Worm (Caenorhabditis elegans) whole organism, L1 larva: Measurements from ENCODE around the gene F59A6.10.

ENCODE experiments used
- ceh-63 ChIP-seq: fragments of 200-800 bp; sonication (Bioruptor generic); optimal IDR thresholded peaks from 2 replicates; lab custom pipeline; 2018; ENCODE audit warnings: mild to moderate bottlenecking, missing genetic modification characterization, missing compliant biosample characterization
- ceh-90 ChIP-seq: sonication (generic microtip); optimal IDR thresholded peaks from 2 replicates; lab custom pipeline; 2016; ENCODE audit warnings: missing genetic modification characterization, missing compliant biosample characterization
- ces-1 ChIP-seq: fragments of 150-350 bp; optimal IDR thresholded peaks from 2 replicates; lab custom pipeline; 2014; ENCODE audit warnings: missing biosample characterization, missing genetic modification reagents, missing genetic modification characterization
- dpl-1 ChIP-seq, 3 experiments: fragments of 150-350 bp in 2 of 3; sonication (generic microtip) in 1 of 3; optimal IDR thresholded peaks; 2 replicates each; lab custom pipeline; 2014 to 2017; ENCODE audit warnings: missing biosample characterization in 3 of 3, missing genetic modification characterization in 3 of 3, missing genetic modification reagents in 3 of 3
- fkh-10 ChIP-seq: sonication (generic microtip); optimal IDR thresholded peaks from 2 replicates; lab custom pipeline; 2017; ENCODE audit warnings: missing biosample characterization, missing genetic modification reagents, missing genetic modification characterization
- fkh-4 ChIP-seq: sonication (generic microtip); optimal IDR thresholded peaks from 2 replicates; lab custom pipeline; 2016; ENCODE audit warnings: missing compliant biosample characterization, missing genetic modification characterization, borderline replicate concordance
- mdl-1 ChIP-seq, 2 experiments: fragments of 150-350 bp; optimal IDR thresholded peaks; 2 replicates each; lab custom pipeline; 2014 to 2017; ENCODE audit warnings: missing biosample characterization in 2 of 2, missing genetic modification characterization in 2 of 2, inconsistent platforms in 1 of 2
- nhr-12 ChIP-seq: sonication (generic microtip); optimal IDR thresholded peaks from 2 replicates; lab custom pipeline; 2017; ENCODE audit warnings: missing biosample characterization, missing genetic modification characterization
- nhr-71 ChIP-seq: sonication (generic microtip); optimal IDR thresholded peaks from 2 replicates; lab custom pipeline; 2016; ENCODE audit warnings: mild to moderate bottlenecking, missing genetic modification characterization, moderate library complexity, missing compliant biosample characterization
- nhr-76 ChIP-seq: sonication (generic microtip); optimal IDR thresholded peaks from 2 replicates; lab custom pipeline; 2017; ENCODE audit warnings: missing biosample characterization, missing genetic modification characterization
- snpc-4 ChIP-seq: fragments of 150-350 bp; optimal IDR thresholded peaks from 2 replicates; lab custom pipeline; 2014; ENCODE audit warnings: missing biosample characterization, missing genetic modification characterization
- unc-62 ChIP-seq: fragments of 150-350 bp; optimal IDR thresholded peaks from 2 replicates; lab custom pipeline; 2014; ENCODE audit warnings: missing biosample characterization, missing genetic modification reagents, missing genetic modification characterization

DNA sequence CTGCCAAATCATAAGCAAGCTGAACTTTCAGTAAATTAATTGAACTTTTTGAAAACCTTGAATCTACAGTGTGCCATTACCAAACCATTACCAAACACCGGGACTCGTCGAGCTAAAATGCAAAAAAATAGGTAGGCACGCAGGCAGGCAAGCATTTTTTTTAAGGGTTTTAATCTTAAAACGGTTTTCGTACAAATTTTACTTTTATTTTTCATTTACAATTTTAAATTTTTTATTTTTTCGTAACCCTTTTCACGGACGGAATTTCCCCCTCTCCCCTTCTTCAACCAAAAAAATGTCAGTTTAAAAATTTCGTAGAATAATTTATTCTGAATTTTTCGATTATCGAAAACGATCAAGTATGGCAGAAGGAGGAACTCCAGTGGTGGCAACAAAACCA, 10.6 kb downstream of the F59A6.10 start, which contains the start of gene F59A6.2:
- TF ChIP-seq fkh-10 (GFP tag; lab: Kevin White, UChicago) = no peak
- no peak for TF ChIP-seq fkh-4 (tag; lab: Kevin White, UChicago)
- no peak for TF ChIP-seq mdl-1 (tag; optimal IDR thresholded peaks at IDR 0.05; lab: Kevin White, UChicago)
- no peak for TF ChIP-seq ceh-90 (tag; lab: Kevin White, UChicago)
- no peak for TF ChIP-seq ceh-63
- no peak for TF ChIP-seq dpl-1 (GFP tag; optimal IDR thresholded peaks at IDR 0.05; lab: Kevin White, UChicago)
- TF ChIP-seq ces-1 = no peak
- TF ChIP-seq snpc-4 (tag; lab: Kevin White, UChicago) = no peak
- TF ChIP-seq unc-62 (GFP tag; lab: Kevin White, UChicago) = no peak
- TF ChIP-seq nhr-12 (tag; lab: Kevin White, UChicago) = no peak
- no peak for TF ChIP-seq nhr-71 (tag; lab: Kevin White, UChicago)
- no peak for TF ChIP-seq nhr-76 (tag; lab: Kevin White, UChicago)
